Fruit fly (Drosophila melanogaster): ENCODE data around the gene CG42729.

dm6 chr3L:15511688-15512250 is 15.5 kb downstream of the CG42729 start:
- TF ChIP-seq CG8159 (tag; optimal IDR thresholded peaks at IDR 0.05) (no peak), CG15710 (tag; optimal IDR thresholded peaks at IDR 0.05) (peak; percentile 2), CG12605 (GFP tag; IDR thresholded peaks at IDR 0.05) (no peak), CG4496 (GFP tag; IDR thresholded peaks at IDR 0.05) (no peak), CG10348 (GFP tag; IDR thresholded peaks at IDR 0.05) (no peak), gl (tag; optimal IDR thresholded peaks at IDR 0.05) (no peak), CG32121 (GFP tag; IDR thresholded peaks at IDR 0.05) (no peak), D1 (tag; optimal IDR thresholded peaks at IDR 0.05) (no peak), CG14655 (GFP tag; optimal IDR thresholded peaks at IDR 0.05) (no peak), Pif1B (GFP tag; optimal IDR thresholded peaks at IDR 0.05) (peak; percentile 32)

Data from whole organism, pupa.